Fruit fly (Drosophila melanogaster) S2 (cell line): ENCODE results near the gene CG11902.

Source experiments
- CG8478 ChIP-seq: fragments of >200 bp; optimal IDR thresholded peaks from 2 replicates; lab custom pipeline; 2018
- CTCF ChIP-seq, 2 experiments: fragments of >200 bp; optimal IDR thresholded peaks; 2 replicates each; lab custom pipeline; 2018

- TF ChIP-seq CTCF (optimal IDR thresholded peaks at IDR 0.05; lab: Kevin White, UChicago) (no peak), CG8478 (no peak)
Measured at dm6 chr3R:25300575-25300974, 34.5 kb upstream of the CG11902 start, which contains the start of gene CG13659.
